Worm (Caenorhabditis elegans) whole organism, L4 larva: ENCODE results near the gene gst-28.

Source experiments
- F26F4.8 ChIP-seq: fragments of 200-800 bp; sonication (Bioruptor generic); conservative IDR thresholded peaks from 2 replicates; pipeline ENCODE4 v1.3.6; 2022; ENCODE audit warnings: missing genetic modification characterization, missing compliant biosample characterization
- F37D6.2 ChIP-seq: sonication (generic microtip); optimal IDR thresholded peaks from 2 replicates; lab custom pipeline; 2016; ENCODE audit warnings: mild to moderate bottlenecking, missing genetic modification characterization, missing compliant biosample characterization
- F44E2.7 ChIP-seq: fragments of 200-800 bp; sonication (Bioruptor generic); IDR thresholded peaks from 2 replicates; pipeline ENCODE4 v2.1.2; 2022; ENCODE audit warnings: missing genetic modification characterization, missing compliant biosample characterization
- F49E8.2 ChIP-seq: sonication (generic microtip); optimal IDR thresholded peaks from 2 replicates; lab custom pipeline; 2016; ENCODE audit warnings: missing compliant biosample characterization, mild to moderate bottlenecking, missing genetic modification characterization, borderline replicate concordance
- T26A8.4 ChIP-seq: fragments of 200-800 bp; sonication (Bioruptor generic); IDR thresholded peaks from 2 replicates; pipeline ENCODE4 v1.3.6; 2022; ENCODE audit warnings: missing genetic modification characterization, missing compliant biosample characterization
- Y5F2A.4 ChIP-seq: fragments of 200-800 bp; sonication (Bioruptor generic); optimal IDR thresholded peaks from 2 replicates; lab custom pipeline; 2018; ENCODE audit warnings: mild to moderate bottlenecking, missing genetic modification characterization, missing compliant biosample characterization
- ZK337.2 ChIP-seq: fragments of 200-800 bp; sonication (Bioruptor generic); IDR thresholded peaks from 2 replicates; pipeline ENCODE4 v1.3.6; 2022; ENCODE audit warnings: missing genetic modification reagents, missing genetic modification characterization, missing compliant biosample characterization
- aha-1 ChIP-seq: fragments of 150-350 bp; peaks from one replicate; lab custom pipeline; 2014; ENCODE audit warnings: missing biosample characterization, missing genetic modification characterization
- ama-1 ChIP-seq: fragments of 150-350 bp; optimal IDR thresholded peaks from 2 replicates; lab custom pipeline; 2014; ENCODE audit warnings: inconsistent platforms, mixed read lengths
- ceh-28 ChIP-seq: fragments of 150-350 bp; optimal IDR thresholded peaks from 2 replicates; lab custom pipeline; 2014; ENCODE audit warnings: missing biosample characterization, missing genetic modification reagents, missing genetic modification characterization
- cey-2 ChIP-seq: sonication (generic microtip); optimal IDR thresholded peaks from 3 replicates; lab custom pipeline; 2017; ENCODE audit warnings: missing genetic modification characterization, mild to moderate bottlenecking, missing compliant biosample characterization, antibody characterized with exemption, borderline replicate concordance; ENCODE audit not compliant: insufficient read depth
- daf-16 ChIP-seq, 3 experiments: sonication (generic microtip); optimal IDR thresholded peaks; 2 replicates each; lab custom pipeline; 2016 to 2017; ENCODE audit warnings: missing genetic modification characterization in 3 of 3, missing genetic modification reagents in 3 of 3, mild to moderate bottlenecking in 2 of 3, missing compliant biosample characterization in 2 of 3, missing biosample characterization in 1 of 3, moderate library complexity in 1 of 3
- daf-8 ChIP-seq: fragments of 200-800 bp; sonication (Bioruptor generic); IDR thresholded peaks from 2 replicates; pipeline ENCODE4 v1.3.6; 2022; ENCODE audit warnings: missing genetic modification characterization, missing compliant biosample characterization
- dmd-6 ChIP-seq: fragments of 200-800 bp; sonication (Bioruptor generic); IDR thresholded peaks from 2 replicates; pipeline ENCODE4 v1.3.6; 2022; ENCODE audit warnings: missing genetic modification reagents, missing genetic modification characterization, missing compliant biosample characterization
- dpl-1 ChIP-seq: fragments of 150-350 bp; optimal IDR thresholded peaks from 2 replicates; lab custom pipeline; 2014; ENCODE audit warnings: missing biosample characterization, missing genetic modification reagents, missing genetic modification characterization
- duxl-1 ChIP-seq: sonication (generic microtip); optimal IDR thresholded peaks from 2 replicates; lab custom pipeline; 2016; ENCODE audit warnings: mild to moderate bottlenecking, missing genetic modification characterization, moderate library complexity, missing compliant biosample characterization; ENCODE audit not compliant: poor library complexity
- dve-1 ChIP-seq: sonication (generic microtip); optimal IDR thresholded peaks from 2 replicates; lab custom pipeline; 2017; ENCODE audit warnings: antibody characterized with exemption, mild to moderate bottlenecking, missing genetic modification characterization, missing compliant biosample characterization; ENCODE audit not compliant: insufficient read depth
- fkh-10 ChIP-seq: fragments of 150-350 bp; optimal IDR thresholded peaks from 2 replicates; lab custom pipeline; 2014; ENCODE audit warnings: missing biosample characterization, missing genetic modification reagents, missing genetic modification characterization
- gei-8 ChIP-seq: fragments of 200-800 bp; sonication (Bioruptor generic); optimal IDR thresholded peaks from 2 replicates; lab custom pipeline; 2018; ENCODE audit warnings: mild to moderate bottlenecking, missing genetic modification characterization, missing compliant biosample characterization
- hif-1 ChIP-seq, 2 experiments: sonication (generic microtip); optimal IDR thresholded peaks; 2 replicates each; lab custom pipeline; 2016 to 2017; ENCODE audit warnings: missing compliant biosample characterization in 2 of 2, missing genetic modification characterization in 2 of 2, missing genetic modification reagents in 2 of 2, missing genotype in 2 of 2, mild to moderate bottlenecking in 1 of 2
- hlh-11 ChIP-seq: fragments of 200-800 bp; sonication (Bioruptor generic); optimal IDR thresholded peaks from 2 replicates; lab custom pipeline; 2018; ENCODE audit warnings: mild to moderate bottlenecking, missing genetic modification characterization, missing compliant biosample characterization
- hlh-30 ChIP-seq: sonication (generic microtip); optimal IDR thresholded peaks from 2 replicates; lab custom pipeline; 2017; ENCODE audit warnings: antibody characterized with exemption, mild to moderate bottlenecking, missing genetic modification characterization, missing compliant biosample characterization; ENCODE audit not compliant: insufficient read depth
- hmg-1.1 ChIP-seq: fragments of 200-800 bp; sonication (Bioruptor generic); IDR thresholded peaks from 2 replicates; pipeline ENCODE4 v1.3.6; 2022; ENCODE audit warnings: missing genetic modification reagents, missing genetic modification characterization, missing compliant biosample characterization
- jun-1 ChIP-seq: fragments of 150-350 bp; optimal IDR thresholded peaks from 2 replicates; lab custom pipeline; 2014; ENCODE audit warnings: missing biosample characterization, missing genetic modification reagents, missing genetic modification characterization
- lin-29 ChIP-seq: fragments of 200-800 bp; sonication (Bioruptor generic); IDR thresholded peaks from 2 replicates; pipeline ENCODE4 v1.3.6; 2022; ENCODE audit warnings: missing genetic modification reagents, missing genetic modification characterization, missing compliant biosample characterization
- lin-38 ChIP-seq: fragments of 200-800 bp; sonication (Bioruptor generic); IDR thresholded peaks from 2 replicates; pipeline ENCODE4 v1.3.6; 2022; ENCODE audit warnings: missing genetic modification reagents, missing genetic modification characterization, missing compliant biosample characterization
- lin-39 ChIP-seq: fragments of 150-350 bp; optimal IDR thresholded peaks from 2 replicates; lab custom pipeline; 2014; ENCODE audit warnings: missing biosample characterization, missing genetic modification reagents, missing genetic modification characterization
- lir-3 ChIP-seq: sonication (generic microtip); optimal IDR thresholded peaks from 2 replicates; lab custom pipeline; 2016; ENCODE audit warnings: mild to moderate bottlenecking, missing genetic modification characterization, missing compliant biosample characterization
- lsy-2 ChIP-seq, 2 experiments: fragments of 150-350 bp in 1 of 2; sonication (generic microtip) in 1 of 2; optimal IDR thresholded peaks; 2 replicates each; lab custom pipeline; 2014 to 2017; ENCODE audit warnings: missing biosample characterization in 2 of 2, missing genetic modification characterization in 2 of 2
- mep-1 ChIP-seq: fragments of 150-350 bp; sonication (generic microtip); optimal IDR thresholded peaks from 3 replicates; lab custom pipeline; 2014; ENCODE audit warnings: missing biosample characterization, missing genetic modification characterization
- mes-2 ChIP-seq: sonication (generic microtip); optimal IDR thresholded peaks from 2 replicates; lab custom pipeline; 2016; ENCODE audit warnings: missing genotype, mild to moderate bottlenecking, missing genetic modification characterization, missing compliant biosample characterization; ENCODE audit not compliant: poor library complexity, severe bottlenecking
- mxl-3 ChIP-seq: fragments of 200-800 bp; sonication (Bioruptor generic); optimal IDR thresholded peaks from 2 replicates; lab custom pipeline; 2018; ENCODE audit warnings: mild to moderate bottlenecking, missing genetic modification characterization, missing compliant biosample characterization
- nhr-102 ChIP-seq: sonication (generic microtip); optimal IDR thresholded peaks from 2 replicates; lab custom pipeline; 2016; ENCODE audit warnings: mild to moderate bottlenecking, missing genetic modification characterization, moderate library complexity, missing compliant biosample characterization
- nhr-11 ChIP-seq: fragments of 150-350 bp; optimal IDR thresholded peaks from 2 replicates; lab custom pipeline; 2014; ENCODE audit warnings: missing biosample characterization, missing genetic modification characterization
- nhr-111 ChIP-seq: fragments of 200-800 bp; sonication (Bioruptor generic); optimal IDR thresholded peaks from 2 replicates; lab custom pipeline; 2018; ENCODE audit warnings: mild to moderate bottlenecking, missing genetic modification characterization, missing compliant biosample characterization
- nhr-28 ChIP-seq: fragments of 150-350 bp; optimal IDR thresholded peaks from 2 replicates; lab custom pipeline; 2014; ENCODE audit warnings: missing biosample characterization, missing genetic modification characterization
- nhr-48 ChIP-seq: sonication (generic microtip); optimal IDR thresholded peaks from 2 replicates; lab custom pipeline; 2016; ENCODE audit warnings: mild to moderate bottlenecking, missing genetic modification characterization, missing compliant biosample characterization
- nhr-6 ChIP-seq: fragments of 150-350 bp; optimal IDR thresholded peaks from 2 replicates; lab custom pipeline; 2014; ENCODE audit warnings: missing biosample characterization, missing genetic modification characterization
- saeg-2 ChIP-seq: fragments of 200-800 bp; sonication (Bioruptor generic); IDR thresholded peaks from 2 replicates; pipeline ENCODE4 v1.3.6; 2022; ENCODE audit warnings: missing genetic modification reagents, missing genetic modification characterization, missing compliant biosample characterization
- set-16 ChIP-seq: fragments of 200-800 bp; sonication (Bioruptor generic); IDR thresholded peaks from 2 replicates; pipeline ENCODE4 v1.3.6; 2022; ENCODE audit warnings: missing genetic modification reagents, missing genetic modification characterization, missing compliant biosample characterization
- snpc-1.2 ChIP-seq: fragments of 200-800 bp; sonication (Bioruptor generic); IDR thresholded peaks from 2 replicates; pipeline ENCODE4 v1.3.6; 2022; ENCODE audit warnings: missing genetic modification reagents, missing genetic modification characterization, missing compliant biosample characterization
- tag-97 ChIP-seq: fragments of 200-800 bp; sonication (Bioruptor generic); IDR thresholded peaks from 2 replicates; pipeline ENCODE4 v1.3.6; 2022; ENCODE audit warnings: missing genetic modification characterization, missing compliant biosample characterization
- zag-1 ChIP-seq: fragments of 150-350 bp; optimal IDR thresholded peaks from 2 replicates; lab custom pipeline; 2014; ENCODE audit warnings: missing biosample characterization, missing genetic modification characterization
- zip-11 ChIP-seq: fragments of 200-800 bp; sonication (Bioruptor generic); IDR thresholded peaks from 2 replicates; pipeline ENCODE4 v1.3.6; 2022; ENCODE audit warnings: missing genetic modification characterization, missing compliant biosample characterization
- zip-2 ChIP-seq: fragments of 150-350 bp; optimal IDR thresholded peaks from 2 replicates; lab custom pipeline; 2014; ENCODE audit warnings: missing biosample characterization, missing genetic modification characterization
- ztf-11 ChIP-seq: fragments of 150-350 bp; optimal IDR thresholded peaks from 2 replicates; lab custom pipeline; 2014; ENCODE audit warnings: missing biosample characterization, missing genetic modification characterization

The gst-28 gene

DNA sequence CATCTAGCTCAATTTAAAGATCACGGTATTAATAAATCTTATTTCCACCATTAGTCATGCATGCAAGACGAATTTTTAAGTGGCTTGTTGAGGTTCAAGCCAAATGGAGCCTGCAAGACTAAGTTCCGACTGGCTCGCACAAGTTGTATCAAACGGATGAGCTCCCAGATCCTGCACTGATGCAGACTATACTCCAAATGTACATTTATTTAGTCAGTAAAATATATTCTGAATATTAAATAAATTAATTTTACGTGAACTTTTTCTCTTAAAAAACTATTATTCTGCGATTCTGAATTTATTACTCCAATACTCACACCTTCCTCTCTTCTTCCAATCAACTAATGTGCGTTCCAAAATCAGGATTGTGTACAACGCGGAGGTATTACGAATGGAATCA, 8.3 kb upstream of the gst-28 start, which contains the start of gene Y53F4B.36:
Y53F4B.36 (plus strand) TSS at position 301 of the 400 bp plus-strand sequence.
- TF ChIP-seq F37D6.2 (tag; lab: Kevin White, UChicago) (no peak), lin-39 (tag; lab: Kevin White, UChicago) (no peak), nhr-102 (tag; lab: Kevin White, UChicago) (no peak), cey-2 (no peak), daf-16 (GFP tag; optimal IDR thresholded peaks at IDR 0.05; lab: Kevin White, UChicago) (no peak), daf-16 (tag; optimal IDR thresholded peaks at IDR 0.05; lab: Kevin White, UChicago) (no peak), ceh-28 (tag; lab: Kevin White, UChicago) (no peak), F26F4.8 (GFP tag; lab: Robert Waterston, UW) (no peak), ZK337.2 (no peak), set-16 (GFP tag; lab: Robert Waterston, UW) (no peak), ama-1 (lab: Kevin White, UChicago) (no peak), gei-8 (no peak), zag-1 (no peak), nhr-111 (no peak), nhr-11 (no peak), duxl-1 (tag; lab: Kevin White, UChicago) (no peak), hlh-30 (no peak), fkh-10 (GFP tag; lab: Kevin White, UChicago) (no peak), lin-38 (no peak), dpl-1 (GFP tag; lab: Kevin White, UChicago) (no peak), daf-8 (GFP tag; lab: Robert Waterston, UW) (no peak)

- TF ChIP-seq aha-1 (tag; lab: Kevin White, UChicago) (peak; percentile 70), F37D6.2 (tag; lab: Kevin White, UChicago) (no peak)
These were observed 7.7 kb upstream of the gst-28 start, which contains the start of gene gst-31 for ce11 chrII:15174915-15175548. gst-31 (minus strand) TSS chrII:15174965.

DNA sequence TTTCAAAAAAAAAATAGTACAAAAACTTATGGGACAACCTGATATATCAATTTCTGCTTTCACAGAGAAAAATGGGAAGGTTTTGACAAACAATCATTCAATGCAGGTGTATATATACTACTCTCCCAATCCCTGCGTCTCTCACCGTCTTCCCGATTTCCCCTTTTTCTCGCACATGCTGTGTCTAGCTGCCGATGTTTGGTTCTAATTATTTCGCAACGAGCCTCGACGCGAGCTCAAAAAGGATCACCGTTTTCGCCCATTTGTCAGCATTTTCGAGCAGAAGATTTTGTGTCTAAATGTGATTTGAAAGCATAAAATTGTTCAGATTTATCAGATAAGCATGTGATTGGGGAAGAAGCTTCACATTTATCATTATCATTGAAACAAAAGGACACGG, 5.8 kb upstream of the gst-28 start:
- TF ChIP-seq F49E8.2 (no peak), hmg-1.1 (GFP tag; lab: Robert Waterston, UW) (0 out of 2 replicates have a peak, but pooled peaks have one; percentile 49), mep-1 (tag; lab: Kevin White, UChicago) (no peak), dmd-6 (GFP tag; lab: Robert Waterston, UW) (peak; percentile 22; the same call in 1 of the 2 replicates), lin-29 (GFP tag; lab: Robert Waterston, UW) (no peak), hif-1 (tag; optimal IDR thresholded peaks at IDR 0.05; lab: Kevin White, UChicago) (no peak), lsy-2 (tag; optimal IDR thresholded peaks at IDR 0.05; lab: Kevin White, UChicago) (peak in 1 of 2 experiments; percentile 21), nhr-11 (peak; percentile 18), tag-97 (GFP tag; lab: Robert Waterston, UW) (no peak), snpc-1.2 (GFP tag; lab: Robert Waterston, UW) (no peak), nhr-48 (no peak), ama-1 (lab: Kevin White, UChicago) (no peak), saeg-2 (GFP tag; lab: Robert Waterston, UW) (no peak), F44E2.7 (no peak), T26A8.4 (GFP tag; lab: Robert Waterston, UW) (no peak), Y5F2A.4 (no peak), nhr-102 (tag; lab: Kevin White, UChicago) (no peak), mes-2 (tag; lab: Kevin White, UChicago) (peak; percentile 34), dve-1 (tag; lab: Kevin White, UChicago) (peak; percentile 49), hlh-30 (peak; percentile 45), hlh-11 (peak; percentile 23), zip-11 (GFP tag; lab: Robert Waterston, UW) (no peak), nhr-28 (tag; lab: Kevin White, UChicago) (peak; percentile 17), mxl-3 (no peak), jun-1 (tag; lab: Kevin White, UChicago) (no peak), ztf-11 (tag; lab: Kevin White, UChicago) (no peak), ZK337.2 (no peak), nhr-6 (peak; percentile 3), lir-3 (tag; lab: Kevin White, UChicago) (no peak), zip-2 (tag; lab: Kevin White, UChicago) (no peak), daf-16 (GFP tag; optimal IDR thresholded peaks at IDR 0.05; lab: Kevin White, UChicago) (no peak), daf-16 (tag; optimal IDR thresholded peaks at IDR 0.05; lab: Kevin White, UChicago) (peak; percentile 35)
